Fruit fly (Drosophila melanogaster): ENCODE results near the gene hng3.
A peak's percentile ranks its signal among the peaks of the same experiment; 100 is the strongest.

The hng3 gene

DNA sequence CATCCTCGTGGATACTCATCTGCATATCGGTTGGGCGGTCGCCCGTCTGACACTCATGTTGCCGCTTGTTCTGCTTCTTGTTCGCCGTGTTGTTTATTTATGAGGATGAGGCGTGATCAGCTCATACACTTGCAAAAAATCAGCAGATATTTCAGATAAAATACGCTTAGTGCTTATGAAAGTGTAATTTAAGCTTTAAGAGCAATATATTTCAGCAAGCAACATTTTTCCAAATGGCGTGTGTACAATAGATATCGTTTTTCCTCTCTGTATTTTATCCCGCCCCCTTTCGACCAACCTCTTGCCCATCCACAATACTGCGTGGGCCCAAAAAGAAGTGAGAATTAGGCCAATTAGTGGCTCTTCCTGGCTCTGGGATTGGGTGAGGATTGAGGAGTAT, 16.9 kb upstream of the hng3 start (continued):
- TF ChIP-seq CG11762 (GFP tag; optimal IDR thresholded peaks at IDR 0.05; ENCODE audit: insufficient read depth) (no peak), topi (GFP tag; optimal IDR thresholded peaks at IDR 0.05) (peak; percentile 62), CG1621 (tag; optimal IDR thresholded peaks at IDR 0.05) (peak; percentile 43), CG8119 (GFP tag; IDR thresholded peaks at IDR 0.05) (peak; percentile 42; the same call in 1 of the 3 replicates), CG6163 (GFP tag; IDR thresholded peaks at IDR 0.05) (peak; percentile 74), spab (GFP tag; optimal IDR thresholded peaks at IDR 0.05) (peak; percentile 33), fd59A (GFP tag; optimal IDR thresholded peaks at IDR 0.05) (peak; percentile 28), CG3919 (GFP tag; optimal IDR thresholded peaks at IDR 0.05) (peak; percentile 65), CG6808 (GFP tag; optimal IDR thresholded peaks at IDR 0.05) (peak; percentile 49), Eip78C (GFP tag) (peak; percentile 82), Sox14 (GFP tag; optimal IDR thresholded peaks at IDR 0.05) (peak; percentile 42), CG11294 (GFP tag; IDR thresholded peaks at IDR 0.05) (0 out of 2 replicates have a peak, but pooled peaks have one; percentile 31), Ets21C (GFP tag; optimal IDR thresholded peaks at IDR 0.05) (peak; percentile 43), Hr4 (GFP tag; optimal IDR thresholded peaks at IDR 0.05) (peak; percentile 25), CG32006 (GFP tag; optimal IDR thresholded peaks at IDR 0.05) (peak; percentile 53), Sox15 (GFP tag; optimal IDR thresholded peaks at IDR 0.05) (peak; percentile 1), Eip93F (GFP tag; optimal IDR thresholded peaks at IDR 0.05) (no peak), Smox (GFP tag; optimal IDR thresholded peaks at IDR 0.05) (peak; percentile 69), CG6276 (GFP tag; optimal IDR thresholded peaks at IDR 0.05) (peak; percentile 21), Ets96B (tag; optimal IDR thresholded peaks at IDR 0.05) (peak; percentile 53), salr (GFP tag; optimal IDR thresholded peaks at IDR 0.05) (no peak), CG10631 (GFP tag; optimal IDR thresholded peaks at IDR 0.05) (peak; percentile 45), OdsH (GFP tag; optimal IDR thresholded peaks at IDR 0.05) (peak; percentile 47), CG4318 (GFP tag; optimal IDR thresholded peaks at IDR 0.05) (no peak), vri (GFP tag; optimal IDR thresholded peaks at IDR 0.05) (peak; percentile 38), Lpt (GFP tag; optimal IDR thresholded peaks at IDR 0.05) (peak; percentile 31), Sox102F (GFP tag; optimal IDR thresholded peaks at IDR 0.05) (peak; percentile 71), dsx (GFP tag; optimal IDR thresholded peaks at IDR 0.05; ENCODE audit: poor library complexity, severe bottlenecking) (peak; percentile 2), CG31627 (GFP tag; optimal IDR thresholded peaks at IDR 0.05) (peak; percentile 67), svp (GFP tag) (peak; percentile 88), CG15336 (GFP tag; IDR thresholded peaks at IDR 0.05) (no peak), cyc (GFP tag; optimal IDR thresholded peaks at IDR 0.05) (peak; percentile 74)

DNA sequence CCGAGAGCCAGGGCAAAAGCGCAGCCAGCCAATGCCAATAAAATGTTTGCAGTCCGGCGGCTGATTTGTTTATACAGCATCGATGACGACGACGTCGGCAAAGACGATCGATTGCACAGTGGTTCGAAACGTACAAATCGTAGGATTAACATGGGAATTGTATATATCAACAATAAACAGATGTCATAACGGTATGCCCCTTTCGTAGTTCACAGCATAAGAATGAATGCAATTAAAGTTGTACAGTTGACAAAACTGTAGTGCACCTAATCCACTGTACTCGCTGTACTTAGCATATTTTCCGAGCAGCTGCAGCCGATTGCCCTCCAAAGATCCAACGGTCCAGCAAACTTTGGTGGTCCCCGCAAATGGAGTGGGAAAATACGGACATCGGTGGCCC, 16.1 kb upstream of the hng3 start:
- TF ChIP-seq Eip78C (GFP tag), result peak; percentile 95
- peak; percentile 83 for TF ChIP-seq lz (GFP tag; optimal IDR thresholded peaks at IDR 0.05)
- peak; percentile 58 for TF ChIP-seq CG6808 (GFP tag; optimal IDR thresholded peaks at IDR 0.05)
- peak; percentile 75 for TF ChIP-seq fd85E (GFP tag; optimal IDR thresholded peaks at IDR 0.05)
- TF ChIP-seq CG31627 (GFP tag; optimal IDR thresholded peaks at IDR 0.05), result peak; percentile 90
- TF ChIP-seq CG15336 (GFP tag; IDR thresholded peaks at IDR 0.05), result peak; percentile 83
- peak; percentile 90 for TF ChIP-seq Sox102F (GFP tag; optimal IDR thresholded peaks at IDR 0.05)
- TF ChIP-seq CG7368 (GFP tag; optimal IDR thresholded peaks at IDR 0.05), result peak; percentile 76
- peak; percentile 82 for TF ChIP-seq CG32006 (GFP tag; optimal IDR thresholded peaks at IDR 0.05)
- TF ChIP-seq CG34406 (GFP tag; optimal IDR thresholded peaks at IDR 0.05), result peak; percentile 84
- peak; percentile 86 for TF ChIP-seq Eip75B (GFP tag; optimal IDR thresholded peaks at IDR 0.05)
- TF ChIP-seq fd59A (GFP tag; optimal IDR thresholded peaks at IDR 0.05), result peak; percentile 64
- TF ChIP-seq CG10631 (GFP tag; optimal IDR thresholded peaks at IDR 0.05), result peak; percentile 77
- TF ChIP-seq CG6163 (GFP tag; IDR thresholded peaks at IDR 0.05), result peak; percentile 89
- peak; percentile 65 for TF ChIP-seq Sox15 (GFP tag; optimal IDR thresholded peaks at IDR 0.05)
- peak; percentile 78 for TF ChIP-seq CG6276 (GFP tag; optimal IDR thresholded peaks at IDR 0.05)
- peak; percentile 87 for TF ChIP-seq cyc (GFP tag; optimal IDR thresholded peaks at IDR 0.05)
- TF ChIP-seq Hr4 (GFP tag; optimal IDR thresholded peaks at IDR 0.05), result peak; percentile 83
- peak; percentile 62; the same call in 1 of the 2 replicates for TF ChIP-seq CG11294 (GFP tag; IDR thresholded peaks at IDR 0.05)
- peak; percentile 83 for TF ChIP-seq CG8632 (GFP tag; optimal IDR thresholded peaks at IDR 0.05)
- TF ChIP-seq vri (GFP tag; optimal IDR thresholded peaks at IDR 0.05), result peak; percentile 75
- TF ChIP-seq ss (GFP tag; optimal IDR thresholded peaks at IDR 0.05), result peak; percentile 42 to 56
- peak; percentile 91 for TF ChIP-seq Met (GFP tag; optimal IDR thresholded peaks at IDR 0.05)
- TF ChIP-seq OdsH (GFP tag; optimal IDR thresholded peaks at IDR 0.05), result peak; percentile 88
- peak; percentile 80 for TF ChIP-seq Ets21C (GFP tag; optimal IDR thresholded peaks at IDR 0.05)
- TF ChIP-seq CG6854 (GFP tag; optimal IDR thresholded peaks at IDR 0.05), result peak; percentile 81
- peak; percentile 88 for TF ChIP-seq CG3919 (GFP tag; optimal IDR thresholded peaks at IDR 0.05)
- TF ChIP-seq spab (GFP tag; optimal IDR thresholded peaks at IDR 0.05), result peak; percentile 75
- TF ChIP-seq CG8319 (GFP tag; optimal IDR thresholded peaks at IDR 0.05), result peak; percentile 83
- TF ChIP-seq dsx (GFP tag; optimal IDR thresholded peaks at IDR 0.05; ENCODE audit: poor library complexity, severe bottlenecking), result peak; percentile 72
- peak; percentile 14 for TF ChIP-seq fkh (GFP tag; optimal IDR thresholded peaks at IDR 0.05)
- TF ChIP-seq Sox14 (GFP tag; optimal IDR thresholded peaks at IDR 0.05), result peak; percentile 88
- TF ChIP-seq CG11902 (GFP tag; optimal IDR thresholded peaks at IDR 0.05), result peak; percentile 80
- TF ChIP-seq salr (GFP tag; optimal IDR thresholded peaks at IDR 0.05), result peak; percentile 51 to 80
- peak; percentile 78 for TF ChIP-seq CG11762 (GFP tag; optimal IDR thresholded peaks at IDR 0.05; ENCODE audit: insufficient read depth)
- peak; percentile 79 for TF ChIP-seq Ets96B (tag; optimal IDR thresholded peaks at IDR 0.05)
- TF ChIP-seq net (GFP tag; optimal IDR thresholded peaks at IDR 0.05), result peak; percentile 83

Data from whole organism, prepupa.